Worm (Caenorhabditis elegans): Measurements from ENCODE around the gene R12B2.2.

Gene R12B2.2

ce11 chrIII:5769726-5770235, 37.0 kb upstream of the R12B2.2 start, which contains the start of gene cutl-23:
Gene cutl-23 (plus strand): TSS chrIII:5770185.
- TF ChIP-seq snpc-4 (tag; optimal IDR thresholded peaks at IDR 0.05), result no peak
- no peak for TF ChIP-seq fos-1 (tag; optimal IDR thresholded peaks at IDR 0.05)
- no peak for TF ChIP-seq ztf-11 (tag; optimal IDR thresholded peaks at IDR 0.05)
- TF ChIP-seq ama-1 (optimal IDR thresholded peaks at IDR 0.05), result no peak
- no peak for TF ChIP-seq pqm-1 (tag; optimal IDR thresholded peaks at IDR 0.05)
- no peak for TF ChIP-seq fkh-2 (tag; optimal IDR thresholded peaks at IDR 0.05)
- TF ChIP-seq R02D3.7 (tag; optimal IDR thresholded peaks at IDR 0.05), result no peak
- no peak for TF ChIP-seq ZK546.5 (tag; optimal IDR thresholded peaks at IDR 0.05)
- peak; percentile 14 for TF ChIP-seq nfya-1 (tag; optimal IDR thresholded peaks at IDR 0.05; ENCODE audit: insufficient read depth)
- no peak for TF ChIP-seq mdl-1 (tag; optimal IDR thresholded peaks at IDR 0.05)
- TF ChIP-seq nhr-11 (tag; optimal IDR thresholded peaks at IDR 0.05), result no peak
- no peak for TF ChIP-seq sea-2 (GFP tag; optimal IDR thresholded peaks at IDR 0.05)
- no peak for TF ChIP-seq ceh-28 (tag; optimal IDR thresholded peaks at IDR 0.05)
- no peak for TF ChIP-seq unc-39 (tag; optimal IDR thresholded peaks at IDR 0.05)
- TF ChIP-seq nhr-23 (tag; optimal IDR thresholded peaks at IDR 0.05), result no peak
- peak; percentile 22 for TF ChIP-seq nhr-43 (tag; optimal IDR thresholded peaks at IDR 0.05; ENCODE audit: poor library complexity, severe bottlenecking)
- TF ChIP-seq nhr-76 (tag; optimal IDR thresholded peaks at IDR 0.05), result no peak
- no peak for TF ChIP-seq unc-62 (GFP tag; optimal IDR thresholded peaks at IDR 0.05)
- no peak for TF ChIP-seq pha-4 (tag; optimal IDR thresholded peaks at IDR 0.05)
- TF ChIP-seq zag-1 (tag; optimal IDR thresholded peaks at IDR 0.05), result no peak
- peak; percentile 7 for TF ChIP-seq elt-2 (tag; optimal IDR thresholded peaks at IDR 0.05)
- TF ChIP-seq hmg-11 (tag; optimal IDR thresholded peaks at IDR 0.05), result no peak
- no peak for TF ChIP-seq mml-1 (tag; optimal IDR thresholded peaks at IDR 0.05)
- no peak for TF ChIP-seq nhr-77 (tag; optimal IDR thresholded peaks at IDR 0.05)
- no peak for TF ChIP-seq egl-27 (tag; optimal IDR thresholded peaks at IDR 0.05)
- TF ChIP-seq elt-1 (tag; optimal IDR thresholded peaks at IDR 0.05), result no peak
- TF ChIP-seq lsy-12 (tag; optimal IDR thresholded peaks at IDR 0.05), result peak; percentile 28
- TF ChIP-seq nhr-67 (tag; optimal IDR thresholded peaks at IDR 0.05), result no peak
- no peak for TF ChIP-seq ceh-82 (tag; optimal IDR thresholded peaks at IDR 0.05)
- TF ChIP-seq egl-5 (tag; optimal IDR thresholded peaks at IDR 0.05), result no peak
- TF ChIP-seq nhr-237 (tag; optimal IDR thresholded peaks at IDR 0.05), result no peak
- TF ChIP-seq fkh-10 (GFP tag; optimal IDR thresholded peaks at IDR 0.05), result no peak
- TF ChIP-seq jun-1 (tag; optimal IDR thresholded peaks at IDR 0.05), result no peak
- TF ChIP-seq nhr-28 (tag; optimal IDR thresholded peaks at IDR 0.05), result no peak
- TF ChIP-seq nhr-25 (tag; optimal IDR thresholded peaks at IDR 0.05), result peak; percentile 14
- no peak for TF ChIP-seq ceh-9 (tag; optimal IDR thresholded peaks at IDR 0.05)
- no peak for TF ChIP-seq lin-15B (tag; optimal IDR thresholded peaks at IDR 0.05)
- TF ChIP-seq nhr-12 (tag; optimal IDR thresholded peaks at IDR 0.05), result no peak
- no peak for TF ChIP-seq daf-12 (tag; optimal IDR thresholded peaks at IDR 0.05)
- no peak for TF ChIP-seq eor-1 (tag; optimal IDR thresholded peaks at IDR 0.05)
- no peak for TF ChIP-seq ztf-4 (tag; optimal IDR thresholded peaks at IDR 0.05)
- no peak for TF ChIP-seq skn-1 (tag; optimal IDR thresholded peaks at IDR 0.05)
- TF ChIP-seq aly-2 (tag; optimal IDR thresholded peaks at IDR 0.05), result no peak

DNA sequence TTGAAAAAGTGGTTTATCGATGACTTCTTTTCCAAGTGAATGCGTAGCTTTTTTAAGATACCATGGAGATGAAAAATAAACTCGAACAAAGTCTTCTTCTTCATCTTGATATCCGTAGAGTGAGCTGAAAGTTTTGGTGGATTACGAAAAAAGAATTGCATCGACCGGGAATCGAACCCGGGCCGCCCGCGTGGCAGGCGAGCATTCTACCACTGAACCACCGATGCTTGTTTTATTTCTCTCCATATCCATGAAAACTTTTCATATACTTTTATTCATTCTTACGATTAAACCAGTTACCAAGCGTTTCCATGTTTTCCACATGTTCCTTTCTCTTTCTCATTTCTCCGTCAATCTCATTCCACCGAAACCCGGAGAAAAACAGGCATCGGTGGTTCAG, 24.7 kb upstream of the R12B2.2 start:
- TF ChIP-seq ceh-16 (tag; optimal IDR thresholded peaks at IDR 0.05) (no peak), pha-4 (tag; optimal IDR thresholded peaks at IDR 0.05) (no peak), egl-27 (tag; optimal IDR thresholded peaks at IDR 0.05) (no peak), ZK546.5 (tag; optimal IDR thresholded peaks at IDR 0.05) (no peak)
